Fruit fly (Drosophila melanogaster): ENCODE data around the gene ppk10.

ppk10 gene

dm6 chr2L:10430802-10431476, 21.3 kb downstream of the ppk10 start, which contains the start of the genes Bug22 and TfIIB (continued):
- peak; percentile 46 for TF ChIP-seq zen (tag; optimal IDR thresholded peaks at IDR 0.05)
- peak; percentile 84 for TF ChIP-seq CG17802 (tag; optimal IDR thresholded peaks at IDR 0.05)
- peak; percentile 86 for TF ChIP-seq lilli (GFP tag; optimal IDR thresholded peaks at IDR 0.05)
- no peak for TF ChIP-seq toy (GFP tag; IDR thresholded peaks at IDR 0.05)
- peak; percentile 60; the same call in 1 of the 3 replicates for TF ChIP-seq Optix (GFP tag; IDR thresholded peaks at IDR 0.05)
- TF ChIP-seq Mrtf (GFP tag; IDR thresholded peaks at IDR 0.05), result no peak; the same call in 2 of the 3 replicates
- TF ChIP-seq NC2α (GFP tag; optimal IDR thresholded peaks at IDR 0.05), result no peak
- no peak for TF ChIP-seq nerfin-2 (GFP tag; IDR thresholded peaks at IDR 0.05; ENCODE audit: partially characterized antibody)
- peak; percentile 36 for TF ChIP-seq kay (GFP tag; optimal IDR thresholded peaks at IDR 0.05)
- TF ChIP-seq CG10654 (GFP tag; optimal IDR thresholded peaks at IDR 0.05), result peak; percentile 50
- TF ChIP-seq nau (GFP tag; optimal IDR thresholded peaks at IDR 0.05), result peak; percentile 3
- TF ChIP-seq CG7987 (GFP tag; optimal IDR thresholded peaks at IDR 0.05), result peak; percentile 25
- TF ChIP-seq CG12071 (GFP tag; optimal IDR thresholded peaks at IDR 0.05), result no peak
- peak; percentile 71 for TF ChIP-seq shn (GFP tag; optimal IDR thresholded peaks at IDR 0.05)
- TF ChIP-seq Camta (GFP tag; optimal IDR thresholded peaks at IDR 0.05), result peak; percentile 53
- no peak for TF ChIP-seq bigmax (GFP tag; optimal IDR thresholded peaks at IDR 0.05)
- TF ChIP-seq CG5180 (GFP tag; optimal IDR thresholded peaks at IDR 0.05), result no peak
- no peak for TF ChIP-seq bcd (GFP tag; optimal IDR thresholded peaks at IDR 0.05)
- peak; percentile 83; the same call in 2 of the 3 replicates for TF ChIP-seq CG17361 (GFP tag; IDR thresholded peaks at IDR 0.05)
- TF ChIP-seq CG10274 (GFP tag; optimal IDR thresholded peaks at IDR 0.05), result no peak
- TF ChIP-seq Dref (GFP tag; IDR thresholded peaks at IDR 0.05), result peak; percentile 67
- peak; percentile 74 for TF ChIP-seq tgo (GFP tag; IDR thresholded peaks at IDR 0.05)
- peak; percentile 62 for TF ChIP-seq CG13624 (GFP tag; optimal IDR thresholded peaks at IDR 0.05)
- peak; percentile 74 for TF ChIP-seq Sry-δ (GFP tag; optimal IDR thresholded peaks at IDR 0.05)
- TF ChIP-seq mld (GFP tag; IDR thresholded peaks at IDR 0.05; ENCODE audit: partially characterized antibody), result no peak
- peak; percentile 76 for TF ChIP-seq sqz (GFP tag; optimal IDR thresholded peaks at IDR 0.05)
- TF ChIP-seq CG13287 (GFP tag; IDR thresholded peaks at IDR 0.05; ENCODE audit: partially characterized antibody), result peak; percentile 47
- 0 out of 2 replicates have a peak, but pooled peaks have one; percentile 12 for TF ChIP-seq E2f1 (GFP tag; IDR thresholded peaks at IDR 0.05)
- TF ChIP-seq fd64A (GFP tag; optimal IDR thresholded peaks at IDR 0.05), result no peak
- TF ChIP-seq GATAe (GFP tag; conservative IDR thresholded peaks at IDR 0.05), result no peak
- TF ChIP-seq zf30C (GFP tag; optimal IDR thresholded peaks at IDR 0.05), result no peak
- TF ChIP-seq CG32767 (GFP tag; IDR thresholded peaks at IDR 0.05), result no peak
- TF ChIP-seq Hr3 (GFP tag; optimal IDR thresholded peaks at IDR 0.05), result peak; percentile 73
- peak; percentile 17 for TF ChIP-seq salm (tag; optimal IDR thresholded peaks at IDR 0.05)
- TF ChIP-seq Lhr (GFP tag; optimal IDR thresholded peaks at IDR 0.05), result peak; percentile 26
- TF ChIP-seq repo (GFP tag; optimal IDR thresholded peaks at IDR 0.05), result no peak
- TF ChIP-seq CG17612 (GFP tag; IDR thresholded peaks at IDR 0.05), result no peak
- peak; percentile 62 for TF ChIP-seq CG18764 (GFP tag; optimal IDR thresholded peaks at IDR 0.05)
- no peak for TF ChIP-seq hth (optimal IDR thresholded peaks at IDR 0.05)
- TF ChIP-seq Dip2 (GFP tag; IDR thresholded peaks at IDR 0.05), result no peak
- peak; percentile 17 for TF ChIP-seq CG3995 (GFP tag; optimal IDR thresholded peaks at IDR 0.05)
- TF ChIP-seq Hr78 (GFP tag; optimal IDR thresholded peaks at IDR 0.05), result no peak
- peak; percentile 76 for TF ChIP-seq az2 (GFP tag; optimal IDR thresholded peaks at IDR 0.05)
- TF ChIP-seq CG18619 (GFP tag; optimal IDR thresholded peaks at IDR 0.05), result peak; percentile 35
- TF ChIP-seq CG4617 (GFP tag; optimal IDR thresholded peaks at IDR 0.05; ENCODE audit: borderline replicate concordance), result peak; percentile 27
- 0 out of 3 replicates have a peak, but pooled peaks have one; percentile 33 for TF ChIP-seq HLH4C (GFP tag; IDR thresholded peaks at IDR 0.05; ENCODE audit: partially characterized antibody)
- TF ChIP-seq CG11085 (GFP tag; IDR thresholded peaks at IDR 0.05), result 0 out of 2 replicates have a peak, but pooled peaks have one; percentile 44
- peak; percentile 47 for TF ChIP-seq BEAF-32 (GFP tag; optimal IDR thresholded peaks at IDR 0.05)
- TF ChIP-seq unc-4 (GFP tag; IDR thresholded peaks at IDR 0.05; ENCODE audit: partially characterized antibody), result no peak; the same call in 1 of the 2 replicates

Measured in whole organism, embryonic.